Fruit fly (Drosophila melanogaster) ovary, adult (tissue): Measurements from ENCODE around the gene Mitf.

Experiments used
- CG17801 ChIP-seq: fragments of 200-800 bp; optimal IDR thresholded peaks from 2 replicates; lab custom pipeline; 2019; ENCODE audit warnings: missing biosample characterization, mild to moderate bottlenecking, missing genetic modification characterization, moderate library complexity; ENCODE audit not compliant: partially characterized antibody

Gene Mitf

dm6 chr4:1238252-1238651, 39.6 kb downstream of the Mitf start:
- no peak for TF ChIP-seq CG17801

DNA sequence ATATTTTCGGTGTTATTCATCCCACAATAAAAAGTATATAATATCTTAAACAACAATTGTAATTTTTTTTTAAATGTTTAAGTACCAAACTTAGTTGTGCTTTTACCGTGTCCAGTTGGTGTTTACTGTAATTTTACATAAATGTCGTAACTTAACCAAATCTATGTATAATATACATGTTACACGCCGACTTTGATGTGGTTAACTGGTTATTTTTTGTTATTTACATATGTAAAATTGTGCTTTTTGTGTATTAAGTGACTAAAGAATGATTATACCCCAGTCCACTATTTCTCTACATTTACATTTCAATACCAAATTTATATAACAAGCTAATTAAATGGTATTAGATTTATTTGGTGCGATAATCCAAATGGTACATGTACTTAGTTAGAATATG, 52.3 kb downstream of the Mitf start:
- TF ChIP-seq CG17801: no peak

- no peak for TF ChIP-seq CG17801
Observed at dm6 chr4:1260363-1260762, 61.7 kb downstream of the Mitf start.
